Worm (Caenorhabditis elegans): ENCODE results near the gene F57G9.7.

- TF ChIP-seq hlh-30 (tag; optimal IDR thresholded peaks at IDR 0.05; ENCODE audit: insufficient read depth) (no peak), lin-13 (GFP tag; optimal IDR thresholded peaks at IDR 0.05) (no peak), jun-1 (tag; optimal IDR thresholded peaks at IDR 0.05) (no peak), lir-3 (tag; optimal IDR thresholded peaks at IDR 0.05) (no peak), nhr-76 (tag; optimal IDR thresholded peaks at IDR 0.05) (no peak)
Measured at ce11 chrII:12389783-12390182, 7.8 kb downstream of the F57G9.7 start, which contains the start of gene Y57A10B.6.

Measured in whole organism, L4 larva.